Fruit fly (Drosophila melanogaster) whole organism, embryonic: Measurements from ENCODE around the gene Octbeta2R.

Source experiments
- Abd-B ChIP-seq: fragments of 200-800 bp; sonication (Bioruptor generic); optimal IDR thresholded peaks from 2 replicates; lab custom pipeline; 2018; ENCODE audit warnings: missing biosample characterization, mild to moderate bottlenecking, missing genetic modification characterization, moderate library complexity
- Asciz ChIP-seq: fragments of 200-800 bp; sonication (Bioruptor generic); optimal IDR thresholded peaks from 2 replicates; lab custom pipeline; 2017; ENCODE audit warnings: missing biosample characterization, mild to moderate bottlenecking, missing genetic modification characterization, missing genetic modification reagents
- CG10654 ChIP-seq: fragments of 200-800 bp; sonication (Bioruptor generic); optimal IDR thresholded peaks from 2 replicates; lab custom pipeline; 2016; ENCODE audit warnings: missing biosample characterization, missing genetic modification characterization
- CG11456 ChIP-seq: fragments of 200-800 bp; sonication (Bioruptor generic); IDR thresholded peaks from 3 replicates; pipeline ENCODE4 v1.3.6; 2022; ENCODE audit warnings: missing biosample characterization, missing genetic modification characterization
- CG11504 ChIP-seq: fragments of 200-800 bp; sonication (Bioruptor generic); optimal IDR thresholded peaks from 3 replicates; lab custom pipeline; 2019; ENCODE audit warnings: missing biosample characterization, mild to moderate bottlenecking, missing genetic modification characterization, moderate library complexity
- CG12155 ChIP-seq: fragments of 200-800 bp; sonication (Bioruptor generic); optimal IDR thresholded peaks from 3 replicates; lab custom pipeline; 2016; ENCODE audit warnings: missing biosample characterization, missing genetic modification characterization
- CG12769 ChIP-seq: fragments of 200-800 bp; sonication (Bioruptor generic); optimal IDR thresholded peaks from 2 replicates; lab custom pipeline; 2019; ENCODE audit warnings: missing biosample characterization, mild to moderate bottlenecking, missing genetic modification characterization, moderate library complexity
- CG13123 ChIP-seq: fragments of 200-800 bp; sonication (Bioruptor generic); optimal IDR thresholded peaks from 2 replicates; lab custom pipeline; 2016; ENCODE audit warnings: missing biosample characterization, missing genetic modification characterization
- CG17359 ChIP-seq: fragments of 200-800 bp; sonication (Bioruptor generic); optimal IDR thresholded peaks from 3 replicates; lab custom pipeline; 2018; ENCODE audit warnings: missing biosample characterization, mild to moderate bottlenecking, missing genetic modification characterization, moderate library complexity
- CG2116 ChIP-seq: fragments of 200-800 bp; sonication (Bioruptor generic); optimal IDR thresholded peaks from 3 replicates; lab custom pipeline; 2018; ENCODE audit warnings: missing biosample characterization, mild to moderate bottlenecking, missing genetic modification characterization
- CG2202 ChIP-seq: fragments of 200-800 bp; sonication (Bioruptor generic); optimal IDR thresholded peaks from 2 replicates; lab custom pipeline; 2018; ENCODE audit warnings: missing biosample characterization, mild to moderate bottlenecking, missing genetic modification characterization
- CG2889 ChIP-seq: fragments of 200-800 bp; sonication (Bioruptor generic); IDR thresholded peaks from 3 replicates; pipeline ENCODE4 v1.3.6; 2022; ENCODE audit warnings: missing biosample characterization, missing genetic modification characterization
- CG5245 ChIP-seq: fragments of 200-800 bp; sonication (Bioruptor generic); optimal IDR thresholded peaks from 3 replicates; lab custom pipeline; 2016; ENCODE audit warnings: missing biosample characterization, missing genetic modification characterization
- CG6654 ChIP-seq: fragments of 200-800 bp; sonication (Bioruptor generic); optimal IDR thresholded peaks from 2 replicates; lab custom pipeline; 2017; ENCODE audit warnings: missing biosample characterization, mild to moderate bottlenecking, missing genetic modification characterization
- CG6765 ChIP-seq: fragments of 200-800 bp; sonication (Bioruptor generic); optimal IDR thresholded peaks from 3 replicates; lab custom pipeline; 2017; ENCODE audit warnings: missing biosample characterization, mild to moderate bottlenecking, missing genetic modification characterization
- CG7372 ChIP-seq: fragments of 200-800 bp; sonication (Bioruptor generic); IDR thresholded peaks from 2 replicates; pipeline ENCODE4 v1.3.6; 2022; ENCODE audit warnings: missing biosample characterization, missing genetic modification characterization
- CG7963 ChIP-seq: fragments of 200-800 bp; sonication (Bioruptor generic); IDR thresholded peaks from 3 replicates; pipeline ENCODE4 v1.3.6; 2022; ENCODE audit warnings: missing biosample characterization, missing genetic modification characterization; ENCODE audit not compliant: partially characterized antibody
- CG8359 ChIP-seq: fragments of 200-800 bp; sonication (Bioruptor generic); optimal IDR thresholded peaks from 2 replicates; lab custom pipeline; 2017; ENCODE audit warnings: missing biosample characterization, mild to moderate bottlenecking, missing genetic modification characterization, borderline replicate concordance
- CG9932 ChIP-seq: fragments of 200-800 bp; sonication (Bioruptor generic); IDR thresholded peaks from 2 replicates; pipeline ENCODE4 v1.3.6; 2022; ENCODE audit warnings: missing biosample characterization, missing genetic modification characterization
- D19A ChIP-seq: fragments of 200-800 bp; optimal IDR thresholded peaks from 3 replicates; lab custom pipeline; 2019; ENCODE audit warnings: missing biosample characterization, mild to moderate bottlenecking, missing genetic modification characterization, moderate library complexity
- Ets65A ChIP-seq: fragments of 200-800 bp; sonication (Bioruptor generic); peaks from one replicate; lab custom pipeline; 2016; ENCODE audit warnings: missing biosample characterization, missing genetic modification characterization
- Fer2 ChIP-seq: fragments of 200-800 bp; sonication (Bioruptor generic); optimal IDR thresholded peaks from 2 replicates; lab custom pipeline; 2018; ENCODE audit warnings: missing biosample characterization, mild to moderate bottlenecking, missing genetic modification characterization, moderate library complexity
- Fer3 ChIP-seq: fragments of 200-800 bp; sonication (Bioruptor generic); optimal IDR thresholded peaks from 2 replicates; lab custom pipeline; 2018; ENCODE audit warnings: missing biosample characterization, mild to moderate bottlenecking, missing genetic modification characterization, moderate library complexity
- H2.0 ChIP-seq: fragments of 200-800 bp; sonication (Bioruptor generic); IDR thresholded peaks from 2 replicates; pipeline ENCODE4 v1.3.6; 2022; ENCODE audit warnings: missing biosample characterization, missing genetic modification characterization
- Hr39 ChIP-seq: fragments of >200 bp; optimal IDR thresholded peaks from 2 replicates; lab custom pipeline; 2017
- MESR4 ChIP-seq: fragments of 200-800 bp; sonication (Bioruptor generic); optimal IDR thresholded peaks from 2 replicates; lab custom pipeline; 2018; ENCODE audit warnings: missing biosample characterization, mild to moderate bottlenecking, missing genetic modification characterization, moderate library complexity
- MTF-1 ChIP-seq: fragments of 200-800 bp; sonication (Bioruptor generic); optimal IDR thresholded peaks from 2 replicates; lab custom pipeline; 2018; ENCODE audit warnings: missing biosample characterization, mild to moderate bottlenecking, missing genetic modification characterization, borderline replicate concordance
- NFAT ChIP-seq: fragments of 200-800 bp; sonication (Bioruptor generic); IDR thresholded peaks from 2 replicates; pipeline ENCODE4 v1.3.6; 2022; ENCODE audit warnings: missing biosample characterization, missing genetic modification characterization
- NK7.1 ChIP-seq: fragments of 200-800 bp; sonication (Bioruptor generic); optimal IDR thresholded peaks from 3 replicates; lab custom pipeline; 2016; ENCODE audit warnings: missing biosample characterization, missing genetic modification characterization
- Nf-YA ChIP-seq: fragments of 200-800 bp; sonication (Bioruptor generic); IDR thresholded peaks from 2 replicates; pipeline ENCODE4 v1.3.6; 2022; ENCODE audit warnings: missing biosample characterization, missing genetic modification characterization
- Nf-YB ChIP-seq: fragments of 200-800 bp; sonication (Bioruptor generic); optimal IDR thresholded peaks from 3 replicates; lab custom pipeline; 2019; ENCODE audit warnings: missing biosample characterization, mild to moderate bottlenecking, missing genetic modification characterization, moderate library complexity
- ase ChIP-seq: fragments of 200-800 bp; sonication (Bioruptor generic); IDR thresholded peaks from 3 replicates; pipeline ENCODE4 v1.3.6; 2022; ENCODE audit warnings: missing biosample characterization, missing genetic modification characterization
- ash1 ChIP-seq: fragments of 200-800 bp; sonication (Bioruptor generic); optimal IDR thresholded peaks from 2 replicates; lab custom pipeline; 2018; ENCODE audit warnings: missing biosample characterization, mild to moderate bottlenecking, missing genetic modification characterization
- danr ChIP-seq: fragments of 200-800 bp; sonication (Bioruptor generic); IDR thresholded peaks from 2 replicates; pipeline ENCODE4 v1.3.6; 2022; ENCODE audit warnings: missing biosample characterization, missing genetic modification characterization
- dmrt99B ChIP-seq: fragments of 200-800 bp; sonication (Bioruptor generic); optimal IDR thresholded peaks from 2 replicates; lab custom pipeline; 2018; ENCODE audit warnings: missing biosample characterization, mild to moderate bottlenecking, missing genetic modification characterization, moderate library complexity
- emc ChIP-seq: fragments of 200-800 bp; sonication (Bioruptor generic); optimal IDR thresholded peaks from 2 replicates; lab custom pipeline; 2016; ENCODE audit warnings: missing biosample characterization, missing genetic modification characterization
- ems ChIP-seq: fragments of 200-800 bp; sonication (Bioruptor generic); optimal IDR thresholded peaks from 3 replicates; lab custom pipeline; 2016; ENCODE audit warnings: missing biosample characterization, missing genetic modification characterization
- fd102C ChIP-seq: fragments of 200-800 bp; sonication (Bioruptor generic); optimal IDR thresholded peaks from 2 replicates; lab custom pipeline; 2018; ENCODE audit warnings: missing biosample characterization, mild to moderate bottlenecking, missing genetic modification characterization, moderate library complexity
- gcm2 ChIP-seq: fragments of 200-800 bp; sonication (Bioruptor generic); optimal IDR thresholded peaks from 2 replicates; lab custom pipeline; 2016; ENCODE audit warnings: missing biosample characterization, missing genetic modification characterization
- ind ChIP-seq: fragments of 200-800 bp; sonication (Bioruptor generic); optimal IDR thresholded peaks from 3 replicates; lab custom pipeline; 2016; ENCODE audit warnings: missing biosample characterization, missing genetic modification characterization
- pb ChIP-seq: fragments of 200-800 bp; sonication (Bioruptor generic); optimal IDR thresholded peaks from 3 replicates; lab custom pipeline; 2016; ENCODE audit warnings: missing biosample characterization, missing genetic modification characterization
- pfk ChIP-seq: fragments of 200-800 bp; sonication (Bioruptor generic); optimal IDR thresholded peaks from 2 replicates; lab custom pipeline; 2018; ENCODE audit warnings: missing biosample characterization, mild to moderate bottlenecking, missing genetic modification characterization, moderate library complexity
- rib ChIP-seq: fragments of 200-800 bp; sonication (Bioruptor generic); IDR thresholded peaks from 2 replicates; pipeline ENCODE4 v1.3.6; 2022; ENCODE audit warnings: missing biosample characterization, missing genetic modification characterization
- sens-2 ChIP-seq: fragments of 200-800 bp; sonication (Bioruptor generic); IDR thresholded peaks from 2 replicates; pipeline ENCODE4 v1.3.6; 2022; ENCODE audit warnings: missing biosample characterization, missing genetic modification characterization
- shn ChIP-seq: fragments of 200-800 bp; sonication (Bioruptor generic); optimal IDR thresholded peaks from 3 replicates; lab custom pipeline; 2016; ENCODE audit warnings: missing biosample characterization, missing genetic modification characterization
- sim ChIP-seq: fragments of 200-800 bp; sonication (Bioruptor generic); IDR thresholded peaks from 2 replicates; pipeline ENCODE4 v1.3.6; 2022; ENCODE audit warnings: missing biosample characterization, missing genetic modification characterization
- sima ChIP-seq: fragments of 200-800 bp; sonication (Bioruptor generic); optimal IDR thresholded peaks from 2 replicates; lab custom pipeline; 2016; ENCODE audit warnings: missing biosample characterization, missing genetic modification characterization
- slp2 ChIP-seq: fragments of 200-800 bp; sonication (Bioruptor generic); optimal IDR thresholded peaks from 2 replicates; lab custom pipeline; 2016; ENCODE audit warnings: missing biosample characterization, missing genetic modification characterization
- sob ChIP-seq: fragments of 200-800 bp; sonication (Bioruptor generic); IDR thresholded peaks from 2 replicates; pipeline ENCODE4 v1.3.6; 2022; ENCODE audit warnings: missing biosample characterization, missing genetic modification characterization
- tgo ChIP-seq: fragments of 200-800 bp; sonication (Bioruptor generic); IDR thresholded peaks from 3 replicates; pipeline ENCODE4 v1.3.6; 2022; ENCODE audit warnings: missing biosample characterization, missing genetic modification characterization
- tna ChIP-seq: fragments of 200-800 bp; sonication (Bioruptor generic); IDR thresholded peaks from 2 replicates; pipeline ENCODE4 v1.3.6; 2022; ENCODE audit warnings: missing biosample characterization, missing genetic modification characterization; ENCODE audit not compliant: partially characterized antibody
- wek ChIP-seq: fragments of 200-800 bp; sonication (Bioruptor generic); optimal IDR thresholded peaks from 3 replicates; lab custom pipeline; 2018; ENCODE audit warnings: missing biosample characterization, mild to moderate bottlenecking, missing genetic modification characterization, moderate library complexity

Gene Octbeta2R

DNA sequence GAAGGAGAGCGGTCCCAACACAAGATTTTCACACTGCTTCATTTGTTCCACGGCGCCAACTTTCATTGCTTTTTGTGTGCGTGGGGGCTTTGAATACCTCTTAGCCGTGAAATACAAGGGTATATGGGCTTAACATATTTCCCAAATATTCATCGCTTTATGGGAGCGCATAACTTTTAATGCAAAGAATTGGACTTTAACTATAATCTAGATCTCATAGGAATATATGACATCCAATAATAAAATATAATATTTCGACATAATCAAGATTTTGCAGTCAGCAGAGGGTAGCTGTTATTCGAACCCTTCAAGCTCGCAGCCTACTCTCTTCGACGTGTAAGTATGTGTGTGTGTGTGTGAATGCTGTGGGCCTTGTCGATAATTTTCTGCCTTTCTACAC, 3.9 kb downstream of the Octbeta2R start (continued):
- peak; percentile 32 for TF ChIP-seq Fer3 (tag; lab: Kevin White, UChicago)
- no peak for TF ChIP-seq CG10654 (GFP tag; lab: Kevin White, UChicago)
- TF ChIP-seq CG9932 (GFP tag; lab: Robert Waterston, UW): no peak
- TF ChIP-seq wek (GFP tag; lab: Kevin White, UChicago): no peak
- no peak for TF ChIP-seq Nf-YB (GFP tag; lab: Kevin White, UChicago)
- peak; percentile 46 for TF ChIP-seq ind (GFP tag; lab: Kevin White, UChicago)
- TF ChIP-seq dmrt99B (tag; lab: Kevin White, UChicago): peak; percentile 59
- peak; percentile 66 for TF ChIP-seq CG11504 (tag; lab: Kevin White, UChicago)
- no peak for TF ChIP-seq Hr39 (lab: Kevin White, UChicago)
- no peak for TF ChIP-seq NK7.1 (GFP tag; lab: Kevin White, UChicago)
- TF ChIP-seq Asciz: no peak
- peak; percentile 57 for TF ChIP-seq CG17359 (tag; lab: Kevin White, UChicago)
- TF ChIP-seq NFAT (GFP tag; lab: Robert Waterston, UW): no peak
- TF ChIP-seq shn (GFP tag; lab: Kevin White, UChicago): no peak
- no peak for TF ChIP-seq sim (GFP tag; lab: Robert Waterston, UW)
- TF ChIP-seq slp2 (GFP tag; lab: Kevin White, UChicago): no peak
- no peak for TF ChIP-seq CG5245 (GFP tag; lab: Kevin White, UChicago)
- TF ChIP-seq fd102C (GFP tag; lab: Kevin White, UChicago): no peak
- peak; percentile 36; the same call in 1 of the 2 replicates for TF ChIP-seq H2.0
- TF ChIP-seq CG12769 (tag; lab: Kevin White, UChicago): peak; percentile 15
- peak; percentile 29; the same call in 1 of the 3 replicates for TF ChIP-seq ase (GFP tag; lab: Robert Waterston, UW)
- no peak for TF ChIP-seq MESR4 (GFP tag; lab: Kevin White, UChicago)
- 0 out of 3 replicates have a peak, but pooled peaks have one; percentile 36 for TF ChIP-seq CG2889 (GFP tag; lab: Robert Waterston, UW)
- TF ChIP-seq CG6765: peak; percentile 6
- TF ChIP-seq danr (GFP tag; lab: Robert Waterston, UW): no peak
- TF ChIP-seq pfk: no peak
- TF ChIP-seq ash1: no peak
- no peak for TF ChIP-seq Ets65A
- no peak for TF ChIP-seq CG7372
- no peak for TF ChIP-seq MTF-1 (GFP tag; lab: Kevin White, UChicago)
- no peak for TF ChIP-seq gcm2
- TF ChIP-seq CG8359 (GFP tag; lab: Kevin White, UChicago): no peak
- TF ChIP-seq CG6654: no peak
- TF ChIP-seq CG12155 (GFP tag; lab: Kevin White, UChicago): no peak
- TF ChIP-seq sob (GFP tag; lab: Robert Waterston, UW): 0 out of 2 replicates have a peak, but pooled peaks have one; percentile 35
- no peak for TF ChIP-seq CG7963
- no peak for TF ChIP-seq tna
- peak; percentile 46; the same call in 2 of the 3 replicates for TF ChIP-seq tgo
- TF ChIP-seq CG2202 (tag; lab: Kevin White, UChicago): no peak
- TF ChIP-seq rib (GFP tag; lab: Robert Waterston, UW): no peak
- no peak for TF ChIP-seq CG2116 (GFP tag; lab: Kevin White, UChicago)
- no peak for TF ChIP-seq emc (GFP tag; lab: Kevin White, UChicago)
- TF ChIP-seq CG13123 (GFP tag; lab: Kevin White, UChicago): no peak
- no peak for TF ChIP-seq D19A (tag; lab: Kevin White, UChicago)
- TF ChIP-seq ems (GFP tag; lab: Kevin White, UChicago): no peak
- TF ChIP-seq Abd-B (GFP tag; lab: Kevin White, UChicago): peak; percentile 35
- TF ChIP-seq sens-2: no peak
- no peak for TF ChIP-seq pb (GFP tag; lab: Kevin White, UChicago)
- TF ChIP-seq Fer2 (tag; lab: Kevin White, UChicago): no peak
- no peak for TF ChIP-seq Nf-YA
- TF ChIP-seq sima (GFP tag; lab: Kevin White, UChicago): no peak
- TF ChIP-seq CG11456 (GFP tag; lab: Robert Waterston, UW): no peak
